Comparison of ENCODE assay signal across 1 fruit fly cellular context in genomic region chr2L:11949917-11950316, dm6.
TF ChIP-seq lines count a peak whose summit lies in the region.

No protein-coding gene starts in this region.

TF ChIP-seq in whole organism, embryonic, 481 proteins besides CTCF, POLR2A, EP300 and RAD21 (continued from another document):
- TF ChIP-seq CG8290 (GFP tag; optimal IDR thresholded peaks at IDR 0.05; lab: Kevin White, UChicago), result peak; percentile 18
- peak in 1 of 2 experiments; percentile 45 for TF ChIP-seq CG8290 (tag; optimal IDR thresholded peaks at IDR 0.05; lab: Kevin White, UChicago)
- no peak for TF ChIP-seq sc (optimal IDR thresholded peaks at IDR 0.05; lab: Kevin White, UChicago)
- peak; percentile 6 for TF ChIP-seq sc (GFP tag; optimal IDR thresholded peaks at IDR 0.05; lab: Kevin White, UChicago)
- TF ChIP-seq CHES-1-like (GFP tag; optimal IDR thresholded peaks at IDR 0.05; lab: Kevin White, UChicago), result no peak
- TF ChIP-seq CG11247 (GFP tag; IDR thresholded peaks at IDR 0.05; lab: Robert Waterston, UW), result 0 out of 2 replicates have a peak, but pooled peaks have one; percentile 40
- TF ChIP-seq wdn (GFP tag; IDR thresholded peaks at IDR 0.05; lab: Robert Waterston, UW), result peak; percentile 18; the same call in 1 of the 2 replicates
- no peak for TF ChIP-seq D19B (GFP tag; optimal IDR thresholded peaks at IDR 0.05; lab: Kevin White, UChicago)
- no peak for TF ChIP-seq Deaf1 (tag; optimal IDR thresholded peaks at IDR 0.05; lab: Kevin White, UChicago)
- peak; percentile 4 for TF ChIP-seq CG12104 (GFP tag; optimal IDR thresholded peaks at IDR 0.05; lab: Kevin White, UChicago)
- TF ChIP-seq corto (GFP tag; optimal IDR thresholded peaks at IDR 0.05; lab: Kevin White, UChicago), result no peak
- peak; percentile 47 for TF ChIP-seq Chrac-16 (GFP tag; optimal IDR thresholded peaks at IDR 0.05; lab: Kevin White, UChicago)
- TF ChIP-seq CG7372 (GFP tag; IDR thresholded peaks at IDR 0.05; lab: Robert Waterston, UW), result no peak
- TF ChIP-seq CG17612 (GFP tag; IDR thresholded peaks at IDR 0.05; lab: Robert Waterston, UW), result no peak
- TF ChIP-seq D19A (tag; optimal IDR thresholded peaks at IDR 0.05; lab: Kevin White, UChicago), result peak; percentile 36
- no peak for TF ChIP-seq CG9797 (GFP tag; optimal IDR thresholded peaks at IDR 0.05; lab: Kevin White, UChicago)
- peak; percentile 42; the same call in 1 of the 2 replicates for TF ChIP-seq CG4404 (GFP tag; IDR thresholded peaks at IDR 0.05; lab: Robert Waterston, UW)
- peak; percentile 42 for TF ChIP-seq CG30431 (GFP tag; optimal IDR thresholded peaks at IDR 0.05; lab: Kevin White, UChicago)
- no peak for TF ChIP-seq lab (GFP tag; optimal IDR thresholded peaks at IDR 0.05; lab: Kevin White, UChicago)
- TF ChIP-seq CG9727 (GFP tag; optimal IDR thresholded peaks at IDR 0.05; lab: Kevin White, UChicago), result peak; percentile 31
- TF ChIP-seq abd-A (tag; optimal IDR thresholded peaks at IDR 0.05; lab: Kevin White, UChicago), result no peak
- TF ChIP-seq cas (GFP tag; IDR thresholded peaks at IDR 0.05; lab: Robert Waterston, UW), result no peak
- TF ChIP-seq E2f1 (GFP tag; IDR thresholded peaks at IDR 0.05; lab: Robert Waterston, UW), result peak; percentile 31; the same call in 1 of the 2 replicates
- no peak for TF ChIP-seq sug (tag; optimal IDR thresholded peaks at IDR 0.05; lab: Kevin White, UChicago)
- no peak for TF ChIP-seq CG4282 (GFP tag; optimal IDR thresholded peaks at IDR 0.05; lab: Kevin White, UChicago)
- no peak for TF ChIP-seq Spps (tag; optimal IDR thresholded peaks at IDR 0.05; lab: Kevin White, UChicago)
- peak; percentile 37 for TF ChIP-seq CoRest (tag; optimal IDR thresholded peaks at IDR 0.05; lab: Kevin White, UChicago)
- TF ChIP-seq CG13424 (tag; optimal IDR thresholded peaks at IDR 0.05; lab: Kevin White, UChicago), result peak; percentile 49
- peak; percentile 17 for TF ChIP-seq CG14710 (tag; optimal IDR thresholded peaks at IDR 0.05; lab: Kevin White, UChicago)
- no peak for TF ChIP-seq CG13123 (GFP tag; optimal IDR thresholded peaks at IDR 0.05; lab: Kevin White, UChicago)
- TF ChIP-seq cato (GFP tag; optimal IDR thresholded peaks at IDR 0.05; lab: Kevin White, UChicago; ENCODE audit: borderline replicate concordance), result no peak
- no peak; the same call in 1 of the 2 replicates for TF ChIP-seq al (GFP tag; IDR thresholded peaks at IDR 0.05; lab: Robert Waterston, UW)
- no peak for TF ChIP-seq scrt (GFP tag; optimal IDR thresholded peaks at IDR 0.05; lab: Kevin White, UChicago)
- no peak for TF ChIP-seq trh (GFP tag; optimal IDR thresholded peaks at IDR 0.05; lab: Kevin White, UChicago)
- TF ChIP-seq CG17568 (GFP tag; optimal IDR thresholded peaks at IDR 0.05; lab: Kevin White, UChicago), result no peak
- no peak for TF ChIP-seq seq (GFP tag; IDR thresholded peaks at IDR 0.05; lab: Robert Waterston, UW)
- TF ChIP-seq z (GFP tag; IDR thresholded peaks at IDR 0.05; lab: Robert Waterston, UW), result no peak
- no peak for TF ChIP-seq NC2α (GFP tag; optimal IDR thresholded peaks at IDR 0.05; lab: Kevin White, UChicago)
- peak; percentile 46 for TF ChIP-seq az2 (GFP tag; optimal IDR thresholded peaks at IDR 0.05; lab: Kevin White, UChicago)
- no peak for TF ChIP-seq rib (GFP tag; IDR thresholded peaks at IDR 0.05; lab: Robert Waterston, UW)
- TF ChIP-seq slbo (GFP tag; IDR thresholded peaks at IDR 0.05; lab: Robert Waterston, UW), result peak; percentile 45
- no peak for TF ChIP-seq CG12659 (GFP tag; optimal IDR thresholded peaks at IDR 0.05; lab: Kevin White, UChicago)
- no peak for TF ChIP-seq Trl (optimal IDR thresholded peaks at IDR 0.05; lab: Kevin White, UChicago)
- TF ChIP-seq Trl (GFP tag; optimal IDR thresholded peaks at IDR 0.05; lab: Kevin White, UChicago), result peak; percentile 22
- TF ChIP-seq CG7963 (GFP tag; IDR thresholded peaks at IDR 0.05; lab: Robert Waterston, UW; ENCODE audit: partially characterized antibody), result no peak
- peak; percentile 44 for TF ChIP-seq CG12391 (tag; optimal IDR thresholded peaks at IDR 0.05; lab: Kevin White, UChicago)
- TF ChIP-seq CG18619 (GFP tag; optimal IDR thresholded peaks at IDR 0.05; lab: Kevin White, UChicago), result no peak
- peak; percentile 20 for TF ChIP-seq CG9817 (tag; optimal IDR thresholded peaks at IDR 0.05; lab: Kevin White, UChicago)
- TF ChIP-seq CG3726 (GFP tag; IDR thresholded peaks at IDR 0.05; lab: Robert Waterston, UW), result 0 out of 3 replicates have a peak, but pooled peaks have one; percentile 44
- peak; percentile 39; the same call in 1 of the 3 replicates for TF ChIP-seq Mrtf (GFP tag; IDR thresholded peaks at IDR 0.05; lab: Robert Waterston, UW)
- peak; percentile 2 for TF ChIP-seq CG5245 (GFP tag; optimal IDR thresholded peaks at IDR 0.05; lab: Kevin White, UChicago)
- peak; percentile 37 for TF ChIP-seq oc (tag; optimal IDR thresholded peaks at IDR 0.05; lab: Kevin White, UChicago)
- TF ChIP-seq lmd (GFP tag; IDR thresholded peaks at IDR 0.05; lab: Robert Waterston, UW), result peak; percentile 52
- TF ChIP-seq pnt (GFP tag; optimal IDR thresholded peaks at IDR 0.05; lab: Kevin White, UChicago), result peak; percentile 50
- TF ChIP-seq CG15696 (tag; optimal IDR thresholded peaks at IDR 0.05; lab: Kevin White, UChicago), result peak; percentile 35
- peak; percentile 0 for TF ChIP-seq Usf (GFP tag; optimal IDR thresholded peaks at IDR 0.05; lab: Kevin White, UChicago)
- TF ChIP-seq ind (GFP tag; optimal IDR thresholded peaks at IDR 0.05; lab: Kevin White, UChicago), result peak; percentile 19
- TF ChIP-seq CG2116 (GFP tag; optimal IDR thresholded peaks at IDR 0.05; lab: Kevin White, UChicago), result no peak
- peak; percentile 15 for TF ChIP-seq CG10267 (tag; optimal IDR thresholded peaks at IDR 0.05; lab: Kevin White, UChicago)
- no peak for TF ChIP-seq hkb (optimal IDR thresholded peaks at IDR 0.05; lab: Kevin White, UChicago)
- peak; percentile 71 for TF ChIP-seq hkb (GFP tag; IDR thresholded peaks at IDR 0.05; lab: Robert Waterston, UW)
- no peak for TF ChIP-seq B-H2 (GFP tag; optimal IDR thresholded peaks at IDR 0.05; lab: Kevin White, UChicago)
- TF ChIP-seq CG13775 (GFP tag; optimal IDR thresholded peaks at IDR 0.05; lab: Kevin White, UChicago), result peak; percentile 22
- TF ChIP-seq Dll (GFP tag; IDR thresholded peaks at IDR 0.05; lab: Robert Waterston, UW; ENCODE audit: partially characterized antibody), result no peak
- no peak for TF ChIP-seq tap (tag; optimal IDR thresholded peaks at IDR 0.05; lab: Kevin White, UChicago)
- peak; percentile 8 for TF ChIP-seq NC2β (GFP tag; optimal IDR thresholded peaks at IDR 0.05; lab: Kevin White, UChicago)
- no peak for TF ChIP-seq CG4617 (GFP tag; optimal IDR thresholded peaks at IDR 0.05; lab: Kevin White, UChicago; ENCODE audit: borderline replicate concordance)
- no peak for TF ChIP-seq CG2889 (GFP tag; IDR thresholded peaks at IDR 0.05; lab: Robert Waterston, UW)
- TF ChIP-seq jing (GFP tag; optimal IDR thresholded peaks at IDR 0.05; lab: Kevin White, UChicago), result peak; percentile 23
- no peak for TF ChIP-seq chinmo (GFP tag; IDR thresholded peaks at IDR 0.05; lab: Robert Waterston, UW; ENCODE audit: partially characterized antibody)
- TF ChIP-seq CG1602 (GFP tag; optimal IDR thresholded peaks at IDR 0.05; lab: Kevin White, UChicago), result peak; percentile 18
- TF ChIP-seq kah (GFP tag; optimal IDR thresholded peaks at IDR 0.05; lab: Kevin White, UChicago), result no peak
- no peak for TF ChIP-seq CG11398 (GFP tag; optimal IDR thresholded peaks at IDR 0.05; lab: Kevin White, UChicago)
- peak; percentile 8 for TF ChIP-seq bab2 (GFP tag; optimal IDR thresholded peaks at IDR 0.05; lab: Kevin White, UChicago)
- TF ChIP-seq CG1832 (GFP tag; optimal IDR thresholded peaks at IDR 0.05; lab: Kevin White, UChicago), result no peak
- TF ChIP-seq CG6689 (GFP tag; IDR thresholded peaks at IDR 0.05; lab: Robert Waterston, UW), result peak; percentile 56
- TF ChIP-seq HmgD (GFP tag; optimal IDR thresholded peaks at IDR 0.05; lab: Kevin White, UChicago), result no peak
- TF ChIP-seq MTF-1 (GFP tag; optimal IDR thresholded peaks at IDR 0.05; lab: Kevin White, UChicago; ENCODE audit: borderline replicate concordance), result no peak
- peak; percentile 39 for TF ChIP-seq tin (GFP tag; optimal IDR thresholded peaks at IDR 0.05; lab: Kevin White, UChicago)
- TF ChIP-seq ssp (GFP tag; IDR thresholded peaks at IDR 0.05; lab: Robert Waterston, UW), result 0 out of 2 replicates have a peak, but pooled peaks have one; percentile 7
- peak; percentile 36 for TF ChIP-seq CG30403 (GFP tag; optimal IDR thresholded peaks at IDR 0.05; lab: Kevin White, UChicago)
- peak; percentile 30; the same call in 1 of the 2 replicates for TF ChIP-seq CG1024 (GFP tag; IDR thresholded peaks at IDR 0.05; lab: Robert Waterston, UW)
- TF ChIP-seq Elba2 (GFP tag; optimal IDR thresholded peaks at IDR 0.05; lab: Kevin White, UChicago), result peak; percentile 37
TF ChIP-seq in whole organism, embryonic: peak in this region for 162.
